Worm (Caenorhabditis elegans) whole organism, L4/young adult: ENCODE data around the gene cra-1.

Source experiments
- dao-5 ChIP-seq: sonication (generic microtip); optimal IDR thresholded peaks from 2 replicates; lab custom pipeline; 2016; ENCODE audit warnings: missing genotype, missing genetic modification characterization, moderate library complexity, missing compliant biosample characterization
- him-1 ChIP-seq: sonication (generic microtip); optimal IDR thresholded peaks from 2 replicates; lab custom pipeline; 2016; ENCODE audit warnings: missing genotype, missing genetic modification reagents, missing genetic modification characterization, missing compliant biosample characterization

DNA sequence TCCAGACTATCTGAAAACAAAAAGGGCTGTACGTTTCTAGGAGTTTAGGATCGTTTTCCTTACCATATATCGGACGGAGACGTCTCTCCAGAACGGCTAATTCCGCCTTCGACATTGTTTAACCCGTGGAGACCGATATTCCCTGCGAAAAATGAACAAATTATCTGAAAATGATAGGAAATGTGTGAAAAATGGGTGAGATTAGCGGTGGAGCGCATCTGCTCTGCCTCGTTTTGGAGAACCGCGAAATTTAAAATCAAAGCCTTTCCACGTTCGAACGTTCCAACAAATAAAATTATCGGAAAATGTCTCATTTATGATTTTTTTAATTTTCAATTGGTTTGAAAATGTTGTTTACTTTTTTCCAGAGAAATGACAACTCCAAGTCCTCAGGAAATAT, at the start of gene cra-1, which contains the start of gene kbp-1:
- TF ChIP-seq dao-5 (tag; lab: Kevin White, UChicago) (no peak), him-1 (no peak)
